Fruit fly (Drosophila melanogaster) Kc167 (cell line): ENCODE data around the gene CG33278.

Source experiments
- Myc ChIP-seq: fragments of >200 bp; optimal IDR thresholded peaks from 2 replicates; lab custom pipeline; 2017; ENCODE audit warnings: missing external identifiers
- Sin3A ChIP-seq: fragments of >200 bp; optimal IDR thresholded peaks from 2 replicates; lab custom pipeline; 2018; ENCODE audit warnings: missing external identifiers
- h ChIP-seq: fragments of >200 bp; optimal IDR thresholded peaks from 3 replicates; lab custom pipeline; 2018; ENCODE audit warnings: missing external identifiers
- insv ChIP-seq: fragments of >200 bp; optimal IDR thresholded peaks from 3 replicates; lab custom pipeline; 2018; ENCODE audit warnings: missing external identifiers
- psq ChIP-seq: fragments of >200 bp; optimal IDR thresholded peaks from 2 replicates; lab custom pipeline; 2017; ENCODE audit warnings: missing external identifiers
- ttk ChIP-seq: sonication (Bioruptor generic); optimal IDR thresholded peaks from 2 replicates; lab custom pipeline; 2017; ENCODE audit warnings: missing external identifiers

DNA sequence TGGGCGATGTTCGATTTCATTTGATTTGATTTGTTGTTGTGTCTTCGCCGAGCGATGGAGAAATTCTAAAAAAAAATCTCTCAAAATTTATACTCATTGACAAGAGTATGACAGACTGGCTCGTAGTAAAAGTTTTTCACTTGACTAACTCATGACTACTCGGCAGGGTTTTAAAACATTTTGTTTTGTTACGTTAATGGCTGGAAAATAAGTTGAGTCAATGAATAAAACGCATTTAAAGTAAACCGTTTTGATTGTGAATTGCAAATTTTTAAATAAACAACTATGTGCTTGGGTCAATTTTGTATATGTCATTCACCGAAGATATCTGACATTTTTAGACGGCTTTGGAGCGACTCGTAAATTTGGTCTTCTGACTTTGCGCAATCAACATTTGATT, 46.6 kb upstream of the CG33278 start, which contains the start of gene CG8560:
- TF ChIP-seq insv (lab: Kevin White, UChicago): no peak
- no peak for TF ChIP-seq Myc
- no peak for TF ChIP-seq h (lab: Kevin White, UChicago)
- TF ChIP-seq psq (lab: Kevin White, UChicago): no peak
- TF ChIP-seq Sin3A (lab: Kevin White, UChicago): no peak
- TF ChIP-seq ttk (lab: Kevin White, UChicago): no peak
